Worm (Caenorhabditis elegans) whole organism, late embryonic: ENCODE measurements around the gene srj-6.

Experiments
- C08G9.2 ChIP-seq: sonication (generic microtip); optimal IDR thresholded peaks from 2 replicates; lab custom pipeline; 2016; ENCODE audit warnings: mild to moderate bottlenecking, missing genetic modification characterization, moderate library complexity, missing compliant biosample characterization
- F13H6.1 ChIP-seq: sonication (generic microtip); optimal IDR thresholded peaks from 2 replicates; lab custom pipeline; 2016; ENCODE audit warnings: missing genetic modification characterization, missing compliant biosample characterization
- K02D7.2 ChIP-seq: sonication (generic microtip); optimal IDR thresholded peaks from 2 replicates; lab custom pipeline; 2017; ENCODE audit warnings: mild to moderate bottlenecking, missing genetic modification characterization, missing compliant biosample characterization
- K09A11.1 ChIP-seq: sonication (generic microtip); optimal IDR thresholded peaks from 2 replicates; lab custom pipeline; 2017; ENCODE audit warnings: antibody characterized with exemption, mild to moderate bottlenecking, missing genetic modification characterization, missing compliant biosample characterization; ENCODE audit not compliant: insufficient read depth
- T23F11.4 ChIP-seq: fragments of 200-800 bp; sonication (Bioruptor generic); optimal IDR thresholded peaks from 2 replicates; lab custom pipeline; 2018; ENCODE audit warnings: mild to moderate bottlenecking, missing genetic modification characterization, missing compliant biosample characterization
- ahr-1 ChIP-seq: sonication (generic microtip); optimal IDR thresholded peaks from 2 replicates; lab custom pipeline; 2016; ENCODE audit warnings: missing genetic modification characterization, missing compliant biosample characterization
- ama-1 ChIP-seq: fragments of 150-350 bp; optimal IDR thresholded peaks from 2 replicates; lab custom pipeline; 2014
- ceh-19 ChIP-seq: fragments of 200-800 bp; sonication (Bioruptor generic); optimal IDR thresholded peaks from 2 replicates; lab custom pipeline; 2018; ENCODE audit warnings: mild to moderate bottlenecking, missing genetic modification characterization, missing compliant biosample characterization
- ceh-24 ChIP-seq: sonication (generic microtip); optimal IDR thresholded peaks from 2 replicates; lab custom pipeline; 2016; ENCODE audit warnings: mild to moderate bottlenecking, missing genetic modification characterization, missing compliant biosample characterization
- ceh-34 ChIP-seq: sonication (generic microtip); optimal IDR thresholded peaks from 2 replicates; lab custom pipeline; 2016; ENCODE audit warnings: mild to moderate bottlenecking, missing genetic modification characterization, missing compliant biosample characterization
- ceh-45 ChIP-seq: fragments of 200-800 bp; sonication (Bioruptor generic); IDR thresholded peaks from 2 replicates; pipeline ENCODE4 v1.3.6; 2022; ENCODE audit warnings: missing genetic modification reagents, missing genetic modification characterization, missing compliant biosample characterization
- ceh-9 ChIP-seq: sonication (generic microtip); optimal IDR thresholded peaks from 2 replicates; lab custom pipeline; 2016; ENCODE audit warnings: mild to moderate bottlenecking, missing genetic modification characterization, inconsistent platforms, missing compliant biosample characterization
- dmd-4 ChIP-seq: sonication (generic microtip); optimal IDR thresholded peaks from 2 replicates; lab custom pipeline; 2016; ENCODE audit warnings: borderline replicate concordance, missing genetic modification characterization, missing compliant biosample characterization
- elt-2 ChIP-seq: sonication (generic microtip); optimal IDR thresholded peaks from 2 replicates; lab custom pipeline; 2016; ENCODE audit warnings: missing genetic modification reagents, missing genetic modification characterization, missing compliant biosample characterization
- elt-4 ChIP-seq: sonication (generic microtip); optimal IDR thresholded peaks from 2 replicates; lab custom pipeline; 2016; ENCODE audit warnings: missing genetic modification characterization, missing compliant biosample characterization
- ets-4 ChIP-seq: sonication (generic microtip); optimal IDR thresholded peaks from 2 replicates; lab custom pipeline; 2016; ENCODE audit warnings: missing genetic modification characterization, missing compliant biosample characterization
- fkh-10 ChIP-seq: fragments of 150-350 bp; optimal IDR thresholded peaks from 2 replicates; lab custom pipeline; 2014; ENCODE audit warnings: missing biosample characterization, missing genetic modification reagents, missing genetic modification characterization
- fkh-6 ChIP-seq: sonication (generic microtip); optimal IDR thresholded peaks from 2 replicates; lab custom pipeline; 2016; ENCODE audit warnings: missing genetic modification characterization, missing compliant biosample characterization
- gmeb-2 ChIP-seq: sonication (generic microtip); optimal IDR thresholded peaks from 2 replicates; lab custom pipeline; 2016; ENCODE audit warnings: missing genetic modification characterization, inconsistent platforms, missing compliant biosample characterization
- hlh-13 ChIP-seq: fragments of 200-800 bp; sonication (Bioruptor generic); optimal IDR thresholded peaks from 2 replicates; lab custom pipeline; 2018; ENCODE audit warnings: mild to moderate bottlenecking, missing genetic modification characterization, missing compliant biosample characterization
- hlh-15 ChIP-seq: sonication (generic microtip); optimal IDR thresholded peaks from 2 replicates; lab custom pipeline; 2016; ENCODE audit warnings: missing genetic modification characterization, missing compliant biosample characterization
- hlh-30 ChIP-seq: sonication (generic microtip); optimal IDR thresholded peaks from 2 replicates; lab custom pipeline; 2017; ENCODE audit warnings: antibody characterized with exemption, missing genetic modification characterization, missing compliant biosample characterization; ENCODE audit not compliant: insufficient read depth
- hlh-6 ChIP-seq: sonication (generic microtip); optimal IDR thresholded peaks from 2 replicates; lab custom pipeline; 2016; ENCODE audit warnings: missing genotype, missing genetic modification characterization, missing compliant biosample characterization
- hlh-8 ChIP-seq: sonication (generic microtip); optimal IDR thresholded peaks from 2 replicates; lab custom pipeline; 2016; ENCODE audit warnings: missing genotype, missing genetic modification characterization, missing compliant biosample characterization
- madf-2 ChIP-seq: sonication (generic microtip); optimal IDR thresholded peaks from 2 replicates; lab custom pipeline; 2017; ENCODE audit warnings: missing genetic modification characterization, missing compliant biosample characterization
- mec-3 ChIP-seq: sonication (generic microtip); optimal IDR thresholded peaks from 2 replicates; lab custom pipeline; 2016; ENCODE audit warnings: borderline replicate concordance, missing genetic modification characterization, missing compliant biosample characterization
- nfya-1 ChIP-seq: sonication (generic microtip); optimal IDR thresholded peaks from 2 replicates; lab custom pipeline; 2017; ENCODE audit warnings: missing genetic modification characterization, mild to moderate bottlenecking, missing compliant biosample characterization, antibody characterized with exemption, moderate library complexity
- nhr-232 ChIP-seq: sonication (generic microtip); optimal IDR thresholded peaks from 2 replicates; lab custom pipeline; 2016; ENCODE audit warnings: missing genetic modification characterization, missing compliant biosample characterization
- npax-4 ChIP-seq: sonication (generic microtip); optimal IDR thresholded peaks from 2 replicates; lab custom pipeline; 2016; ENCODE audit warnings: missing genetic modification characterization, missing compliant biosample characterization
- odd-2 ChIP-seq: sonication (generic microtip); optimal IDR thresholded peaks from 2 replicates; lab custom pipeline; 2017; ENCODE audit warnings: antibody characterized with exemption, mild to moderate bottlenecking, missing genetic modification characterization, missing compliant biosample characterization
- pat-9 ChIP-seq: fragments of 200-800 bp; sonication (Bioruptor generic); optimal IDR thresholded peaks from 2 replicates; lab custom pipeline; 2018; ENCODE audit warnings: mild to moderate bottlenecking, missing genetic modification characterization, moderate library complexity, missing compliant biosample characterization
- pha-2 ChIP-seq: sonication (generic microtip); optimal IDR thresholded peaks from 2 replicates; lab custom pipeline; 2017; ENCODE audit warnings: mild to moderate bottlenecking, missing genetic modification characterization, missing compliant biosample characterization
- pha-4 ChIP-seq: fragments of 150-350 bp; optimal IDR thresholded peaks from 2 replicates; lab custom pipeline; 2018; ENCODE audit warnings: missing biosample characterization, missing genetic modification reagents, missing genetic modification characterization
- pqm-1 ChIP-seq: sonication (generic microtip); optimal IDR thresholded peaks from 2 replicates; lab custom pipeline; 2016; ENCODE audit warnings: missing genetic modification characterization, missing compliant biosample characterization
- pros-1 ChIP-seq: fragments of 150-350 bp; optimal IDR thresholded peaks from 2 replicates; lab custom pipeline; 2014; ENCODE audit warnings: missing biosample characterization, missing genetic modification reagents, missing genetic modification characterization
- ref-2 ChIP-seq: sonication (generic microtip); optimal IDR thresholded peaks from 2 replicates; lab custom pipeline; 2016; ENCODE audit warnings: missing genetic modification characterization, missing compliant biosample characterization
- sox-2 ChIP-seq: fragments of 200-800 bp; sonication (Bioruptor generic); IDR thresholded peaks from 2 replicates; pipeline ENCODE4 v1.3.6; 2022; ENCODE audit warnings: missing genetic modification reagents, missing genetic modification characterization, missing compliant biosample characterization
- syd-9 ChIP-seq: sonication (generic microtip); optimal IDR thresholded peaks from 2 replicates; lab custom pipeline; 2016; ENCODE audit warnings: mild to moderate bottlenecking, missing genetic modification characterization, moderate library complexity, missing compliant biosample characterization
- tbx-2 ChIP-seq: sonication (generic microtip); optimal IDR thresholded peaks from 2 replicates; lab custom pipeline; 2016; ENCODE audit warnings: missing genetic modification characterization, missing compliant biosample characterization
- tbx-7 ChIP-seq: sonication (generic microtip); optimal IDR thresholded peaks from 2 replicates; lab custom pipeline; 2016; ENCODE audit warnings: missing genotype, missing genetic modification characterization, missing compliant biosample characterization
- ttx-3 ChIP-seq: sonication (generic microtip); optimal IDR thresholded peaks from 2 replicates; lab custom pipeline; 2016; ENCODE audit warnings: missing genetic modification reagents, missing genetic modification characterization, missing compliant biosample characterization
- unc-3 ChIP-seq, 2 experiments: fragments of 200-800 bp in 1 of 2; sonication (Bioruptor generic) in 1 of 2; sonication (generic microtip) in 1 of 2; conservative IDR thresholded peaks in 1 of 2; optimal IDR thresholded peaks in 1 of 2; 2 replicates each; pipeline versions ENCODE4 v1.3.6 to Lab custom; 2016 to 2022; ENCODE audit warnings: missing compliant biosample characterization in 2 of 2, missing genetic modification characterization in 2 of 2, missing genetic modification reagents in 1 of 2
- unc-42 ChIP-seq: sonication (generic microtip); optimal IDR thresholded peaks from 2 replicates; lab custom pipeline; 2016; ENCODE audit warnings: missing genotype, missing genetic modification characterization, missing compliant biosample characterization
- unc-55 ChIP-seq: sonication (generic microtip); optimal IDR thresholded peaks from 2 replicates; lab custom pipeline; 2017; ENCODE audit warnings: missing biosample characterization, missing genetic modification reagents, missing genetic modification characterization

The srj-6 gene

ce11 chrV:654402-654801 is at the start of gene srj-6:
Gene srj-6, minus strand, starts transcription at chrV:654502.
- TF ChIP-seq madf-2 (tag; lab: Kevin White, UChicago) (no peak), hlh-13 (GFP tag; lab: Kevin White, UChicago) (no peak), ttx-3 (tag; lab: Kevin White, UChicago) (no peak), ama-1 (lab: Kevin White, UChicago) (no peak), dmd-4 (no peak), hlh-30 (no peak), npax-4 (tag; lab: Kevin White, UChicago) (no peak), gmeb-2 (no peak), nhr-232 (tag; lab: Kevin White, UChicago) (no peak), pha-4 (tag; lab: Kevin White, UChicago) (no peak), pqm-1 (tag; lab: Kevin White, UChicago) (no peak), pros-1 (tag; lab: Kevin White, UChicago) (no peak), unc-55 (GFP tag; lab: Kevin White, UChicago) (no peak), ceh-34 (tag; lab: Kevin White, UChicago) (no peak), syd-9 (tag; lab: Kevin White, UChicago) (no peak), sox-2 (no peak), unc-42 (tag; lab: Kevin White, UChicago) (no peak)

ce11 chrV:702260-702659 is 48.0 kb upstream of the srj-6 start, which contains the start of gene srbc-37:
Gene srbc-37, plus strand, starts transcription at chrV:702560.
- no peak for TF ChIP-seq elt-2 (tag; lab: Kevin White, UChicago)
- TF ChIP-seq pha-4 (tag; lab: Kevin White, UChicago) = no peak
- no peak for TF ChIP-seq dmd-4
- no peak for TF ChIP-seq T23F11.4
- no peak for TF ChIP-seq K09A11.1 (tag; lab: Kevin White, UChicago)
- no peak for TF ChIP-seq hlh-6 (tag; lab: Kevin White, UChicago)
- no peak for TF ChIP-seq unc-55 (GFP tag; lab: Kevin White, UChicago)

ce11 chrV:699489-700129 is 45.3 kb upstream of the srj-6 start, which contains the start of the genes ugt-29 and srx-5:
Gene ugt-29, minus strand, starts transcription at chrV:699589.
Gene srx-5, plus strand, starts transcription at chrV:700079.
- no peak for TF ChIP-seq F13H6.1 (tag; lab: Kevin White, UChicago)
- TF ChIP-seq nfya-1 (tag; lab: Kevin White, UChicago) = no peak
- TF ChIP-seq elt-4 = no peak
- TF ChIP-seq ets-4 = no peak
- no peak for TF ChIP-seq pat-9 (tag; lab: Kevin White, UChicago)
- no peak for TF ChIP-seq hlh-15 (tag; lab: Kevin White, UChicago)
- TF ChIP-seq K09A11.1 (tag; lab: Kevin White, UChicago) = no peak
- TF ChIP-seq hlh-6 (tag; lab: Kevin White, UChicago) = no peak
- no peak for TF ChIP-seq C08G9.2
- no peak for TF ChIP-seq ceh-45
- TF ChIP-seq dmd-4 = no peak
- no peak for TF ChIP-seq odd-2
- TF ChIP-seq K02D7.2 = no peak
- no peak for TF ChIP-seq npax-4 (tag; lab: Kevin White, UChicago)
- TF ChIP-seq ref-2 (tag; lab: Kevin White, UChicago) = no peak
- no peak for TF ChIP-seq ceh-9 (tag; lab: Kevin White, UChicago)
- no peak for TF ChIP-seq ceh-24 (tag; lab: Kevin White, UChicago)

- TF ChIP-seq hlh-13 (GFP tag; lab: Kevin White, UChicago) (no peak), nhr-232 (tag; lab: Kevin White, UChicago) (no peak), elt-4 (no peak), pha-2 (tag; lab: Kevin White, UChicago) (no peak), F13H6.1 (tag; lab: Kevin White, UChicago) (no peak), hlh-8 (tag; lab: Kevin White, UChicago) (no peak), nfya-1 (tag; lab: Kevin White, UChicago) (no peak), tbx-2 (tag; lab: Kevin White, UChicago) (no peak), fkh-10 (GFP tag; lab: Kevin White, UChicago) (no peak), fkh-6 (tag; lab: Kevin White, UChicago) (no peak), hlh-6 (tag; lab: Kevin White, UChicago) (no peak), ahr-1 (tag; lab: Kevin White, UChicago) (no peak), ama-1 (lab: Kevin White, UChicago) (no peak), ets-4 (no peak), unc-55 (GFP tag; lab: Kevin White, UChicago) (no peak), mec-3 (no peak), tbx-7 (tag; lab: Kevin White, UChicago) (no peak), unc-3 (GFP tag; conservative IDR thresholded peaks at IDR 0.05; lab: Robert Waterston, UW) (no peak), unc-3 (tag; optimal IDR thresholded peaks at IDR 0.05; lab: Kevin White, UChicago) (no peak), ceh-19 (no peak), unc-42 (tag; lab: Kevin White, UChicago) (no peak)
Measured at ce11 chrV:699051-699450, 44.7 kb upstream of the srj-6 start.
